Fruit fly (Drosophila melanogaster): ENCODE measurements around the gene GATAd.

Gene GATAd

dm6 chr2L:10381890-10382450 is 48.4 kb downstream of the GATAd start, which contains the start of gene CG5096 (continued):
- TF ChIP-seq crp (GFP tag; optimal IDR thresholded peaks at IDR 0.05) (peak in 1 of 2 experiments; percentile 37), bbx (GFP tag; IDR thresholded peaks at IDR 0.05; ENCODE audit: partially characterized antibody) (no peak), CG12219 (GFP tag; optimal IDR thresholded peaks at IDR 0.05) (peak; percentile 89), al (GFP tag; IDR thresholded peaks at IDR 0.05) (peak; percentile 78), ara (GFP tag; IDR thresholded peaks at IDR 0.05) (peak; percentile 79), Dad (GFP tag; optimal IDR thresholded peaks at IDR 0.05) (peak; percentile 51), CG12391 (tag; optimal IDR thresholded peaks at IDR 0.05) (peak; percentile 91), CG14441 (GFP tag; IDR thresholded peaks at IDR 0.05) (peak; percentile 92), Blimp-1 (GFP tag; optimal IDR thresholded peaks at IDR 0.05) (peak; percentile 85), CG13296 (GFP tag; optimal IDR thresholded peaks at IDR 0.05) (peak; percentile 94), sob (GFP tag; IDR thresholded peaks at IDR 0.05) (peak; percentile 92; the same call in 1 of the 2 replicates), CG11695 (GFP tag; IDR thresholded peaks at IDR 0.05) (peak; percentile 93), prd (optimal IDR thresholded peaks at IDR 0.05) (no peak), prd (GFP tag; IDR thresholded peaks at IDR 0.05) (peak; percentile 87), CG9932 (GFP tag; IDR thresholded peaks at IDR 0.05) (peak; percentile 81), CG7357 (GFP tag; IDR thresholded peaks at IDR 0.05) (peak; percentile 75), ham (GFP tag; IDR thresholded peaks at IDR 0.05) (peak; percentile 55; the same call in 1 of the 2 replicates), CG3726 (GFP tag; IDR thresholded peaks at IDR 0.05) (peak; percentile 48; the same call in 1 of the 3 replicates), B-H1 (GFP tag; IDR thresholded peaks at IDR 0.05) (peak; percentile 85), CG12942 (GFP tag; optimal IDR thresholded peaks at IDR 0.05) (peak; percentile 76), Hmx (GFP tag; optimal IDR thresholded peaks at IDR 0.05) (peak; percentile 69), jumu (GFP tag; optimal IDR thresholded peaks at IDR 0.05) (peak; percentile 53), ac (GFP tag; optimal IDR thresholded peaks at IDR 0.05) (no peak), Max (GFP tag; optimal IDR thresholded peaks at IDR 0.05) (peak; percentile 70), CG15011 (GFP tag; optimal IDR thresholded peaks at IDR 0.05) (peak; percentile 84), caup (GFP tag; optimal IDR thresholded peaks at IDR 0.05; ENCODE audit: severe bottlenecking) (peak; percentile 93), CG16813 (GFP tag; IDR thresholded peaks at IDR 0.05; ENCODE audit: partially characterized antibody) (no peak), sima (GFP tag; optimal IDR thresholded peaks at IDR 0.05) (peak; percentile 15), sisA (GFP tag; IDR thresholded peaks at IDR 0.05) (peak; percentile 72; the same call in 1 of the 2 replicates), hth (optimal IDR thresholded peaks at IDR 0.05) (no peak), CG8089 (GFP tag; optimal IDR thresholded peaks at IDR 0.05) (peak; percentile 64), Poxn (GFP tag; IDR thresholded peaks at IDR 0.05) (peak; percentile 52; the same call in 1 of the 2 replicates), CG9727 (GFP tag; optimal IDR thresholded peaks at IDR 0.05) (peak; percentile 79), NC2β (GFP tag; optimal IDR thresholded peaks at IDR 0.05) (peak; percentile 19), CG18262 (tag; optimal IDR thresholded peaks at IDR 0.05) (peak; percentile 87), trh (GFP tag; optimal IDR thresholded peaks at IDR 0.05) (peak; percentile 51), CG6254 (GFP tag; optimal IDR thresholded peaks at IDR 0.05) (peak; percentile 60), chinmo (GFP tag; IDR thresholded peaks at IDR 0.05; ENCODE audit: partially characterized antibody) (no peak), CG6765 (GFP tag; optimal IDR thresholded peaks at IDR 0.05) (peak; percentile 83), CG15479 (GFP tag; optimal IDR thresholded peaks at IDR 0.05) (no peak), Nf-YC (tag; optimal IDR thresholded peaks at IDR 0.05) (peak; percentile 69), h (optimal IDR thresholded peaks at IDR 0.05) (no peak), Ssrp (tag; optimal IDR thresholded peaks at IDR 0.05) (peak; percentile 62), fd96Cb (tag; optimal IDR thresholded peaks at IDR 0.05) (peak; percentile 84), jigr1 (GFP tag; IDR thresholded peaks at IDR 0.05) (0 out of 3 replicates have a peak, but pooled peaks have one; percentile 47), CG10462 (GFP tag; optimal IDR thresholded peaks at IDR 0.05) (peak; percentile 52), luna (GFP tag; optimal IDR thresholded peaks at IDR 0.05) (peak; percentile 45), CG3281 (GFP tag; optimal IDR thresholded peaks at IDR 0.05) (peak; percentile 92), grau (tag; optimal IDR thresholded peaks at IDR 0.05) (peak; percentile 93), Lim3 (GFP tag; IDR thresholded peaks at IDR 0.05) (peak; percentile 55; the same call in 1 of the 2 replicates)

All from whole organism, embryonic.